Worm (Caenorhabditis elegans): Measurements from ENCODE around the gene ZK1058.3.

ZK1058.3 gene

DNA sequence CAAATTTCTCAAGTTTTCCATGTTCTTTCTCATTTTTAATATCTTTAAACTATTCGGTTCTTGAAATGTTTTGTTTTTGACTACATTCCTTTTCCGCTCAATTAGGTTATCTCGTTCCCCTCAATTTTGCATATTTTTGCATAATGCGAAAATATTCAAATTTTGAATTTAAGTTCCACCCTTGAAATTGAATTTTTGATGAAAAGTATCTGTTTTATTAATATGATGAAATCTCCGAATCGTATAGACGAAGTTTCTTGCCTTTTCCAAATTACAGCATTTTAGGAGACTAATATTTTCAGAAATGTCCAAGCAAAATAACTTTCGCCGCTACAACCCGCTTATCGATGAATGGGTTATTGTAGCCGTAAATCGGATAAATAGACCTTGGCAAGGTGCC lies at the start of gene ZK1058.3:
TSS of gene ZK1058.3 (plus strand) at position 301 of the 400 bp plus-strand sequence.
- TF ChIP-seq aly-2 (tag; optimal IDR thresholded peaks at IDR 0.05), result no peak
- no peak for TF ChIP-seq ama-1 (optimal IDR thresholded peaks at IDR 0.05)
- no peak for TF ChIP-seq crh-2 (tag; optimal IDR thresholded peaks at IDR 0.05)
- TF ChIP-seq unc-62 (GFP tag; optimal IDR thresholded peaks at IDR 0.05), result no peak
- TF ChIP-seq nhr-129 (tag; optimal IDR thresholded peaks at IDR 0.05), result no peak
- TF ChIP-seq peb-1 (tag; optimal IDR thresholded peaks at IDR 0.05), result no peak
- no peak for TF ChIP-seq sma-3 (GFP tag; optimal IDR thresholded peaks at IDR 0.05)
- no peak for TF ChIP-seq fos-1 (tag; optimal IDR thresholded peaks at IDR 0.05)
- TF ChIP-seq nhr-11 (tag; optimal IDR thresholded peaks at IDR 0.05), result no peak
- TF ChIP-seq ZK546.5 (tag; optimal IDR thresholded peaks at IDR 0.05), result no peak
- no peak for TF ChIP-seq C34F6.9 (tag; optimal IDR thresholded peaks at IDR 0.05)
- TF ChIP-seq nhr-21 (tag; optimal IDR thresholded peaks at IDR 0.05), result no peak
- no peak for TF ChIP-seq nhr-23 (tag; optimal IDR thresholded peaks at IDR 0.05)
- TF ChIP-seq ceh-16 (tag; optimal IDR thresholded peaks at IDR 0.05), result no peak
- TF ChIP-seq zag-1 (tag; optimal IDR thresholded peaks at IDR 0.05), result no peak
- TF ChIP-seq Y55F3AM.14 (GFP tag; optimal IDR thresholded peaks at IDR 0.05), result no peak

ce11 chrIII:3869292-3869781 lies 49.3 kb upstream of the ZK1058.3 start:
- no peak for TF ChIP-seq nhr-10 (tag; optimal IDR thresholded peaks at IDR 0.05)
- TF ChIP-seq ama-1 (optimal IDR thresholded peaks at IDR 0.05), result peak; percentile 19
- TF ChIP-seq mbf-1 (tag; optimal IDR thresholded peaks at IDR 0.05), result no peak
- no peak for TF ChIP-seq elt-1 (tag; optimal IDR thresholded peaks at IDR 0.05)
- no peak for TF ChIP-seq peb-1 (tag; optimal IDR thresholded peaks at IDR 0.05)
- TF ChIP-seq ztf-11 (tag; optimal IDR thresholded peaks at IDR 0.05), result no peak
- TF ChIP-seq lin-11 (tag; optimal IDR thresholded peaks at IDR 0.05), result no peak
- no peak for TF ChIP-seq snpc-4 (tag; optimal IDR thresholded peaks at IDR 0.05)
- no peak for TF ChIP-seq nhr-129 (tag; optimal IDR thresholded peaks at IDR 0.05)
- peak; percentile 33 for TF ChIP-seq gmeb-1 (tag; optimal IDR thresholded peaks at IDR 0.05)
- peak; percentile 12 for TF ChIP-seq crh-2 (tag; optimal IDR thresholded peaks at IDR 0.05)
- TF ChIP-seq ztf-4 (tag; optimal IDR thresholded peaks at IDR 0.05), result peak; percentile 25
- TF ChIP-seq blmp-1 (tag; optimal IDR thresholded peaks at IDR 0.05; ENCODE audit: insufficient read depth), result no peak
- TF ChIP-seq fos-1 (tag; optimal IDR thresholded peaks at IDR 0.05), result peak; percentile 36
- TF ChIP-seq elt-3 (tag; optimal IDR thresholded peaks at IDR 0.05), result no peak
- TF ChIP-seq unc-55 (GFP tag; optimal IDR thresholded peaks at IDR 0.05), result no peak
- peak; percentile 48 for TF ChIP-seq nhr-25 (tag; optimal IDR thresholded peaks at IDR 0.05)
- TF ChIP-seq unc-62 (GFP tag; optimal IDR thresholded peaks at IDR 0.05), result no peak
- no peak for TF ChIP-seq ZK546.5 (tag; optimal IDR thresholded peaks at IDR 0.05)
- no peak for TF ChIP-seq ceh-16 (tag; optimal IDR thresholded peaks at IDR 0.05)
- TF ChIP-seq nhr-21 (tag; optimal IDR thresholded peaks at IDR 0.05), result peak; percentile 68
- TF ChIP-seq Y55F3AM.14 (GFP tag; optimal IDR thresholded peaks at IDR 0.05), result peak; percentile 37
- no peak for TF ChIP-seq mdl-1 (tag; optimal IDR thresholded peaks at IDR 0.05)
- TF ChIP-seq sma-3 (GFP tag; optimal IDR thresholded peaks at IDR 0.05), result peak; percentile 17
- TF ChIP-seq unc-39 (tag; optimal IDR thresholded peaks at IDR 0.05), result no peak
- no peak for TF ChIP-seq F13H6.1 (tag; optimal IDR thresholded peaks at IDR 0.05)
- TF ChIP-seq dmd-4 (tag; optimal IDR thresholded peaks at IDR 0.05), result no peak
- no peak for TF ChIP-seq nhr-12 (tag; optimal IDR thresholded peaks at IDR 0.05)
- no peak for TF ChIP-seq zag-1 (tag; optimal IDR thresholded peaks at IDR 0.05)

ce11 chrIII:3871763-3872486 lies 46.7 kb upstream of the ZK1058.3 start:
- TF ChIP-seq nhr-21 (tag; optimal IDR thresholded peaks at IDR 0.05) (no peak), nhr-25 (tag; optimal IDR thresholded peaks at IDR 0.05) (peak; percentile 28), skn-1 (tag; optimal IDR thresholded peaks at IDR 0.05) (no peak), lin-11 (tag; optimal IDR thresholded peaks at IDR 0.05) (no peak), C34F6.9 (tag; optimal IDR thresholded peaks at IDR 0.05) (no peak), elt-1 (tag; optimal IDR thresholded peaks at IDR 0.05) (no peak), aly-2 (tag; optimal IDR thresholded peaks at IDR 0.05) (no peak), ztf-4 (tag; optimal IDR thresholded peaks at IDR 0.05) (no peak), ztf-1 (GFP tag; conservative IDR thresholded peaks at IDR 0.05) (no peak), ama-1 (optimal IDR thresholded peaks at IDR 0.05) (no peak), sma-9 (GFP tag; optimal IDR thresholded peaks at IDR 0.05) (no peak), sma-9 (tag; optimal IDR thresholded peaks at IDR 0.05) (no peak), peb-1 (tag; optimal IDR thresholded peaks at IDR 0.05) (no peak), lin-39 (tag; optimal IDR thresholded peaks at IDR 0.05) (no peak), blmp-1 (tag; optimal IDR thresholded peaks at IDR 0.05; ENCODE audit: insufficient read depth) (no peak), fos-1 (tag; optimal IDR thresholded peaks at IDR 0.05) (peak; percentile 55)

Measured in whole organism, L2 larva.